Worm (Caenorhabditis elegans) whole organism, mixed stage, embryonic: Measurements from ENCODE around the gene nspc-10.

Source experiments
- sptf-1 ChIP-seq: sonication (generic microtip); optimal IDR thresholded peaks from 2 replicates; lab custom pipeline; 2017; ENCODE audit warnings: mild to moderate bottlenecking, missing genetic modification characterization, moderate library complexity, missing compliant biosample characterization
- unc-62 ChIP-seq: fragments of 150-350 bp; optimal IDR thresholded peaks from 2 replicates; lab custom pipeline; 2014; ENCODE audit warnings: missing biosample characterization, missing genetic modification reagents, missing genetic modification characterization

ce11 chrX:12358957-12359356 lies 15.5 kb downstream of the nspc-10 start, which contains the start of gene nspc-14:
- TF ChIP-seq unc-62 (GFP tag; lab: Kevin White, UChicago) (no peak), sptf-1 (tag; lab: Kevin White, UChicago) (no peak)
